Fruit fly (Drosophila melanogaster) whole organism, pupa: ENCODE data around the gene RFeSP.

ENCODE experiments used
- CG10348 ChIP-seq: fragments of 200-800 bp; sonication (Bioruptor generic); IDR thresholded peaks from 2 replicates; pipeline ENCODE4 v1.3.6; 2022; ENCODE audit warnings: missing biosample characterization, missing genetic modification characterization
- CG17806 ChIP-seq: fragments of 200-800 bp; sonication (Bioruptor generic); optimal IDR thresholded peaks from 2 replicates; lab custom pipeline; 2018; ENCODE audit warnings: missing biosample characterization, mild to moderate bottlenecking, missing genetic modification characterization, moderate library complexity
- CG4496 ChIP-seq: fragments of 200-800 bp; sonication (Bioruptor generic); IDR thresholded peaks from 3 replicates; pipeline ENCODE4 v1.3.6; 2022; ENCODE audit warnings: missing biosample characterization, missing genetic modification characterization
- CG8159 ChIP-seq: fragments of 200-800 bp; sonication (Bioruptor generic); optimal IDR thresholded peaks from 3 replicates; lab custom pipeline; 2018; ENCODE audit warnings: missing biosample characterization, mild to moderate bottlenecking, missing genetic modification characterization, moderate library complexity
- CG8301 ChIP-seq: fragments of 200-800 bp; sonication (Bioruptor generic); optimal IDR thresholded peaks from 2 replicates; lab custom pipeline; 2018; ENCODE audit warnings: missing biosample characterization, mild to moderate bottlenecking, missing genetic modification characterization
- EcR ChIP-seq: fragments of 200-800 bp; sonication (Bioruptor generic); optimal IDR thresholded peaks from 3 replicates; lab custom pipeline; 2019; ENCODE audit warnings: missing biosample characterization, missing genetic modification characterization, mild to moderate bottlenecking, moderate library complexity, missing genetic modification reagents
- gl ChIP-seq: fragments of 200-800 bp; sonication (Bioruptor generic); optimal IDR thresholded peaks from 2 replicates; lab custom pipeline; 2018; ENCODE audit warnings: missing biosample characterization, mild to moderate bottlenecking, missing genetic modification characterization
- rn ChIP-seq: fragments of 200-800 bp; sonication (Bioruptor generic); IDR thresholded peaks from 2 replicates; pipeline ENCODE4 v1.3.6; 2022; ENCODE audit warnings: missing biosample characterization, missing genetic modification characterization

dm6 chr2L:1648677-1649078 is 34.7 kb upstream of the RFeSP start:
- TF ChIP-seq rn = no peak
- TF ChIP-seq CG10348 (GFP tag; lab: Robert Waterston, UW) = no peak
- TF ChIP-seq EcR (GFP tag; lab: Kevin White, UChicago) = no peak
- TF ChIP-seq CG4496 = no peak
- no peak for TF ChIP-seq gl
- no peak for TF ChIP-seq CG17806 (tag; lab: Kevin White, UChicago)
- TF ChIP-seq CG8301 (tag; lab: Kevin White, UChicago) = no peak
- no peak for TF ChIP-seq CG8159
